Fruit fly (Drosophila melanogaster) whole organism, wandering third instar larva: ENCODE data around the gene plh.

Experiments used
- CG32264 ChIP-seq: fragments of 200-800 bp; sonication (Bioruptor generic); optimal IDR thresholded peaks from 2 replicates; lab custom pipeline; 2016; ENCODE audit warnings: missing biosample characterization, missing genetic modification characterization
- Dfd ChIP-seq: fragments of >200 bp; optimal IDR thresholded peaks from 2 replicates; lab custom pipeline; 2017; ENCODE audit warnings: missing biosample characterization, missing genetic modification characterization
- HLH106 ChIP-seq: fragments of 200-800 bp; optimal IDR thresholded peaks from 3 replicates; lab custom pipeline; 2019; ENCODE audit warnings: missing biosample characterization, mild to moderate bottlenecking, missing genetic modification characterization, moderate library complexity
- fru ChIP-seq: fragments of 200-800 bp; sonication (Bioruptor generic); optimal IDR thresholded peaks from 3 replicates; lab custom pipeline; 2016; ENCODE audit warnings: missing biosample characterization, mild to moderate bottlenecking, missing genetic modification characterization
- lola ChIP-seq: fragments of >200 bp; optimal IDR thresholded peaks from 2 replicates; lab custom pipeline; 2017; ENCODE audit warnings: missing biosample characterization, missing genetic modification characterization
- tai ChIP-seq: sonication (Bioruptor generic); optimal IDR thresholded peaks from 2 replicates; lab custom pipeline; 2016; ENCODE audit warnings: missing biosample characterization, missing genetic modification characterization

dm6 chr3R:5042958-5043712 is 32.3 kb upstream of the plh start:
- no peak for TF ChIP-seq CG32264 (GFP tag; lab: Kevin White, UChicago)
- peak; percentile 20 for TF ChIP-seq HLH106
- peak; percentile 83 for TF ChIP-seq tai
- TF ChIP-seq lola (GFP tag; lab: Kevin White, UChicago): no peak
- peak; percentile 56 for TF ChIP-seq fru (GFP tag; lab: Kevin White, UChicago)
- TF ChIP-seq Dfd (GFP tag; lab: Kevin White, UChicago): no peak
